Worm (Caenorhabditis elegans) whole organism, young adult: Measurements from ENCODE around the gene F35A5.8.

Experiments used
- B0019.2 ChIP-seq: fragments of 200-800 bp; sonication (Bioruptor generic); conservative IDR thresholded peaks from 2 replicates; pipeline ENCODE4 v1.3.6; 2022; ENCODE audit warnings: missing genetic modification reagents, missing genetic modification characterization, missing compliant biosample characterization
- B0035.1 ChIP-seq: sonication (generic microtip); optimal IDR thresholded peaks from 2 replicates; lab custom pipeline; 2016; ENCODE audit warnings: missing genetic modification characterization, mild to moderate bottlenecking, missing compliant biosample characterization, missing genotype, missing genetic modification reagents
- B0261.1 ChIP-seq: sonication (generic microtip); optimal IDR thresholded peaks from 2 replicates; lab custom pipeline; 2016; ENCODE audit warnings: mild to moderate bottlenecking, missing genetic modification characterization, moderate library complexity, missing compliant biosample characterization
- B0336.3 ChIP-seq: fragments of 200-800 bp; sonication (Bioruptor generic); IDR thresholded peaks from 2 replicates; pipeline ENCODE4 v1.3.6; 2022; ENCODE audit warnings: missing genetic modification characterization, missing compliant biosample characterization
- F22D6.2 ChIP-seq: sonication (generic microtip); optimal IDR thresholded peaks from 2 replicates; lab custom pipeline; 2016; ENCODE audit warnings: mild to moderate bottlenecking, missing genetic modification characterization, missing compliant biosample characterization
- F23B12.7 ChIP-seq: sonication (generic microtip); optimal IDR thresholded peaks from 2 replicates; lab custom pipeline; 2017; ENCODE audit warnings: missing genetic modification characterization, mild to moderate bottlenecking, missing compliant biosample characterization, antibody characterized with exemption, moderate library complexity; ENCODE audit not compliant: insufficient read depth
- F37B4.10 ChIP-seq: fragments of 200-800 bp; sonication (Bioruptor generic); IDR thresholded peaks from 2 replicates; pipeline ENCODE4 v1.3.6; 2022; ENCODE audit warnings: missing genetic modification characterization, missing compliant biosample characterization
- F57A8.1 ChIP-seq: fragments of 200-800 bp; sonication (Bioruptor generic); optimal IDR thresholded peaks from 2 replicates; lab custom pipeline; 2018; ENCODE audit warnings: mild to moderate bottlenecking, missing genetic modification characterization, moderate library complexity, missing compliant biosample characterization
- Y53G8AR.9 ChIP-seq: fragments of 200-800 bp; sonication (Bioruptor generic); conservative IDR thresholded peaks from 2 replicates; pipeline ENCODE4 v1.3.6; 2022; ENCODE audit warnings: missing genetic modification reagents, missing genetic modification characterization, missing compliant biosample characterization
- Y56A3A.18 ChIP-seq: fragments of 200-800 bp; sonication (Bioruptor generic); IDR thresholded peaks from 2 replicates; pipeline ENCODE4 v1.3.6; 2022; ENCODE audit warnings: missing genetic modification reagents, missing genetic modification characterization, missing compliant biosample characterization
- ZK185.1 ChIP-seq: sonication (generic microtip); optimal IDR thresholded peaks from 2 replicates; lab custom pipeline; 2016; ENCODE audit warnings: mild to moderate bottlenecking, missing genetic modification characterization, missing compliant biosample characterization; ENCODE audit not compliant: poor library complexity, severe bottlenecking
- ama-1 ChIP-seq, 3 experiments: fragments of 150-350 bp in 1 of 3; sonication (generic microtip) in 2 of 3; optimal IDR thresholded peaks; 2 replicates each; lab custom pipeline; 2014 to 2018; ENCODE audit warnings: missing biosample characterization in 2 of 3, missing genetic modification characterization in 2 of 3, missing genetic modification reagents in 2 of 3
- aptf-2 ChIP-seq: fragments of 200-800 bp; sonication (Bioruptor generic); conservative IDR thresholded peaks from 2 replicates; pipeline ENCODE4 v1.3.6; 2022; ENCODE audit warnings: missing genetic modification reagents, missing genetic modification characterization, missing compliant biosample characterization
- attf-5 ChIP-seq: fragments of 200-800 bp; sonication (Bioruptor generic); optimal IDR thresholded peaks from 2 replicates; lab custom pipeline; 2018; ENCODE audit warnings: mild to moderate bottlenecking, missing genetic modification characterization, missing compliant biosample characterization
- ceh-40 ChIP-seq: fragments of 200-800 bp; sonication (Bioruptor generic); IDR thresholded peaks from 2 replicates; pipeline ENCODE4 v1.3.6; 2022; ENCODE audit warnings: missing genetic modification characterization, missing compliant biosample characterization
- ceh-58 ChIP-seq: fragments of 200-800 bp; sonication (Bioruptor generic); IDR thresholded peaks from 2 replicates; pipeline ENCODE4 v1.3.6; 2022; ENCODE audit warnings: missing genetic modification characterization, missing compliant biosample characterization
- ceh-79 ChIP-seq: sonication (generic microtip); optimal IDR thresholded peaks from 2 replicates; lab custom pipeline; 2017; ENCODE audit warnings: mild to moderate bottlenecking, missing genetic modification characterization, missing compliant biosample characterization
- ceh-91 ChIP-seq: fragments of 200-800 bp; sonication (Bioruptor generic); IDR thresholded peaks from 2 replicates; pipeline ENCODE4 v1.3.6; 2022; ENCODE audit warnings: missing genetic modification reagents, missing genetic modification characterization, missing compliant biosample characterization
- efl-1 ChIP-seq: fragments of 150-350 bp; optimal IDR thresholded peaks from 2 replicates; lab custom pipeline; 2014; ENCODE audit warnings: missing biosample characterization, missing genetic modification reagents, missing genetic modification characterization
- egl-18 ChIP-seq: fragments of 200-800 bp; sonication (Bioruptor generic); IDR thresholded peaks from 2 replicates; pipeline ENCODE4 v1.3.6; 2022; ENCODE audit warnings: missing genetic modification reagents, missing genetic modification characterization, missing compliant biosample characterization
- egl-44 ChIP-seq: fragments of 200-800 bp; sonication (Bioruptor generic); IDR thresholded peaks from 2 replicates; pipeline ENCODE4 v1.3.6; 2022; ENCODE audit warnings: missing genetic modification reagents, missing genetic modification characterization, missing compliant biosample characterization
- egrh-3 ChIP-seq: fragments of 200-800 bp; sonication (Bioruptor generic); IDR thresholded peaks from 2 replicates; pipeline ENCODE4 v1.3.6; 2022; ENCODE audit warnings: missing genetic modification reagents, missing genetic modification characterization, missing compliant biosample characterization
- ekl-4 ChIP-seq: fragments of 200-800 bp; sonication (Bioruptor generic); IDR thresholded peaks from 2 replicates; pipeline ENCODE4 v1.3.6; 2022; ENCODE audit warnings: missing genetic modification reagents, missing genetic modification characterization, missing compliant biosample characterization
- fkh-3 ChIP-seq: sonication (generic microtip); optimal IDR thresholded peaks from 2 replicates; lab custom pipeline; 2016; ENCODE audit warnings: mild to moderate bottlenecking, missing genetic modification characterization, missing compliant biosample characterization
- him-1 ChIP-seq: sonication (generic microtip); optimal IDR thresholded peaks from 2 replicates; lab custom pipeline; 2016; ENCODE audit warnings: missing genotype, missing genetic modification reagents, missing genetic modification characterization, missing compliant biosample characterization
- hlh-26 ChIP-seq: fragments of 200-800 bp; sonication (Bioruptor generic); conservative IDR thresholded peaks from 2 replicates; pipeline ENCODE4 v1.3.6; 2022; ENCODE audit warnings: missing genetic modification reagents, missing genetic modification characterization, missing compliant biosample characterization
- hmg-20 ChIP-seq: fragments of 200-800 bp; sonication (Bioruptor generic); IDR thresholded peaks from 2 replicates; pipeline ENCODE4 v1.3.6; 2022; ENCODE audit warnings: missing genetic modification reagents, missing genetic modification characterization, missing compliant biosample characterization
- lin-35 ChIP-seq, 3 experiments: fragments of 150-350 bp in 2 of 3; sonication (generic microtip) in 1 of 3; optimal IDR thresholded peaks; 2 replicates each; lab custom pipeline; 2014 to 2018; ENCODE audit warnings: missing biosample characterization in 3 of 3, missing genetic modification characterization in 3 of 3, missing genetic modification reagents in 3 of 3
- lsy-27 ChIP-seq: sonication (generic microtip); optimal IDR thresholded peaks from 2 replicates; lab custom pipeline; 2017; ENCODE audit warnings: missing genetic modification characterization, mild to moderate bottlenecking, missing compliant biosample characterization, antibody characterized with exemption, missing genotype, borderline replicate concordance; ENCODE audit not compliant: insufficient read depth
- madf-3 ChIP-seq: fragments of 200-800 bp; sonication (Bioruptor generic); IDR thresholded peaks from 2 replicates; pipeline ENCODE4 v1.3.6; 2022; ENCODE audit warnings: missing genetic modification reagents, missing genetic modification characterization, missing compliant biosample characterization
- madf-8 ChIP-seq: fragments of 200-800 bp; sonication (Bioruptor generic); conservative IDR thresholded peaks from 2 replicates; pipeline ENCODE4 v1.3.6; 2022; ENCODE audit warnings: missing genetic modification reagents, missing genetic modification characterization, missing compliant biosample characterization
- mes-4 ChIP-seq: sonication (generic microtip); optimal IDR thresholded peaks from 2 replicates; lab custom pipeline; 2016; ENCODE audit warnings: missing genotype, missing genetic modification characterization, missing compliant biosample characterization
- nhr-179 ChIP-seq: sonication (generic microtip); optimal IDR thresholded peaks from 2 replicates; lab custom pipeline; 2016; ENCODE audit warnings: mild to moderate bottlenecking, missing genetic modification characterization, missing compliant biosample characterization
- pbrm-1 ChIP-seq: fragments of 200-800 bp; sonication (Bioruptor generic); IDR thresholded peaks from 2 replicates; pipeline ENCODE4 v1.3.6; 2022; ENCODE audit warnings: missing genetic modification reagents, missing genetic modification characterization, missing compliant biosample characterization
- pha-4 ChIP-seq: fragments of 150-350 bp; sonication (generic microtip); optimal IDR thresholded peaks from 2 replicates; lab custom pipeline; 2014; ENCODE audit warnings: missing biosample characterization, missing genetic modification reagents, missing genetic modification characterization
- rcor-1 ChIP-seq: fragments of 200-800 bp; sonication (Bioruptor generic); IDR thresholded peaks from 2 replicates; pipeline ENCODE4 v1.3.6; 2022; ENCODE audit warnings: missing genetic modification reagents, missing genetic modification characterization, missing compliant biosample characterization
- rec-8 ChIP-seq, 2 experiments: sonication (generic microtip); optimal IDR thresholded peaks; 2 replicates each; lab custom pipeline; 2016; ENCODE audit warnings: mild to moderate bottlenecking in 2 of 2, missing genetic modification characterization in 2 of 2, missing genetic modification reagents in 2 of 2, missing genotype in 2 of 2, missing biosample characterization in 1 of 2, missing compliant biosample characterization in 1 of 2, moderate library complexity in 1 of 2
- repo-1 ChIP-seq: sonication (generic microtip); optimal IDR thresholded peaks from 2 replicates; lab custom pipeline; 2017; ENCODE audit warnings: mild to moderate bottlenecking, missing genetic modification characterization, missing compliant biosample characterization
- sea-2 ChIP-seq: fragments of 200-800 bp; sonication (Bioruptor generic); IDR thresholded peaks from 2 replicates; pipeline ENCODE4 v1.3.6; 2022; ENCODE audit warnings: missing genetic modification characterization, missing compliant biosample characterization
- tlf-1 ChIP-seq: fragments of 200-800 bp; sonication (Bioruptor generic); optimal IDR thresholded peaks from 2 replicates; lab custom pipeline; 2018; ENCODE audit warnings: mild to moderate bottlenecking, missing genetic modification characterization, missing compliant biosample characterization
- zfh-2 ChIP-seq: fragments of 200-800 bp; sonication (Bioruptor generic); conservative IDR thresholded peaks from 2 replicates; pipeline ENCODE4 v1.3.6; 2022; ENCODE audit warnings: missing genetic modification reagents, missing genetic modification characterization, missing compliant biosample characterization
- ztf-25 ChIP-seq: fragments of 200-800 bp; sonication (Bioruptor generic); IDR thresholded peaks from 2 replicates; pipeline ENCODE4 v1.3.6; 2022; ENCODE audit warnings: missing genetic modification reagents, missing genetic modification characterization, missing compliant biosample characterization
- ztf-26 ChIP-seq: sonication (generic microtip); optimal IDR thresholded peaks from 2 replicates; lab custom pipeline; 2017; ENCODE audit warnings: missing genetic modification characterization, missing compliant biosample characterization
- ztf-28 ChIP-seq: fragments of 200-800 bp; sonication (Bioruptor generic); IDR thresholded peaks from 2 replicates; pipeline ENCODE4 v1.3.6; 2022; ENCODE audit warnings: missing genetic modification reagents, missing genetic modification characterization, missing compliant biosample characterization

F35A5.8 gene

ce11 chrX:3764295-3764694, 39.0 kb downstream of the F35A5.8 start, which contains the start of gene F47B7.3:
Gene F47B7.3, minus strand, starts transcription at chrX:3764395.
- no peak for TF ChIP-seq F23B12.7 (tag; lab: Kevin White, UChicago)
- TF ChIP-seq Y53G8AR.9 (GFP tag; lab: Robert Waterston, UW): no peak
- TF ChIP-seq hlh-26: no peak
- no peak for TF ChIP-seq rec-8 (tag; optimal IDR thresholded peaks at IDR 0.05; lab: Kevin White, UChicago)
- TF ChIP-seq B0035.1 (tag; lab: Kevin White, UChicago): no peak
- TF ChIP-seq ztf-26: no peak
- no peak for TF ChIP-seq him-1 (tag; lab: Kevin White, UChicago)
- no peak for TF ChIP-seq nhr-179 (tag; lab: Kevin White, UChicago)
- TF ChIP-seq F37B4.10 (GFP tag; lab: Robert Waterston, UW): no peak
- no peak for TF ChIP-seq tlf-1 (GFP tag; lab: Kevin White, UChicago)
- TF ChIP-seq egl-18: no peak
- TF ChIP-seq mes-4 (tag; lab: Kevin White, UChicago): no peak
- TF ChIP-seq F57A8.1: no peak
- no peak for TF ChIP-seq F22D6.2 (tag; lab: Kevin White, UChicago)
- no peak for TF ChIP-seq lin-35 (GFP tag; optimal IDR thresholded peaks at IDR 0.05; lab: Kevin White, UChicago)
- no peak for TF ChIP-seq rcor-1 (GFP tag; lab: Robert Waterston, UW)
- TF ChIP-seq, all 124 proteins: peak for 0

ce11 chrX:3762410-3762809, 40.9 kb downstream of the F35A5.8 start, which contains the start of gene T14G12.11:
Gene T14G12.11, minus strand, starts transcription at chrX:3762547.
- TF ChIP-seq hmg-20 (no peak), ceh-91 (no peak), egl-18 (no peak), B0336.3 (GFP tag; lab: Robert Waterston, UW) (no peak), ama-1 (optimal IDR thresholded peaks at IDR 0.05; lab: Kevin White, UChicago) (no peak), ama-1 (GFP tag; optimal IDR thresholded peaks at IDR 0.05; lab: Kevin White, UChicago) (no peak), B0019.2 (no peak), attf-5 (GFP tag; lab: Kevin White, UChicago) (no peak), pbrm-1 (GFP tag; lab: Robert Waterston, UW) (no peak), ZK185.1 (tag; lab: Kevin White, UChicago) (no peak), repo-1 (tag; lab: Kevin White, UChicago) (no peak), lin-35 (GFP tag; optimal IDR thresholded peaks at IDR 0.05; lab: Kevin White, UChicago) (no peak), nhr-179 (tag; lab: Kevin White, UChicago) (no peak), rec-8 (tag; optimal IDR thresholded peaks at IDR 0.05; lab: Kevin White, UChicago) (no peak), pha-4 (tag; lab: Kevin White, UChicago) (no peak), efl-1 (GFP tag; lab: Kevin White, UChicago) (no peak), Y56A3A.18 (GFP tag; lab: Robert Waterston, UW) (no peak), ceh-79 (tag; lab: Kevin White, UChicago) (no peak), ekl-4 (GFP tag; lab: Robert Waterston, UW) (no peak), lsy-27 (tag; lab: Kevin White, UChicago) (no peak)

- TF ChIP-seq ztf-28 (no peak), madf-8 (no peak), tlf-1 (GFP tag; lab: Kevin White, UChicago) (no peak), egrh-3 (no peak), fkh-3 (tag; lab: Kevin White, UChicago) (no peak), hmg-20 (no peak), egl-44 (GFP tag; lab: Robert Waterston, UW) (peak; percentile 64; the same call in 1 of the 2 replicates), aptf-2 (GFP tag; lab: Robert Waterston, UW) (no peak), B0261.1 (tag; lab: Kevin White, UChicago) (no peak), ekl-4 (GFP tag; lab: Robert Waterston, UW) (0 out of 2 replicates have a peak, but pooled peaks have one; percentile 18), mes-4 (tag; lab: Kevin White, UChicago) (no peak), zfh-2 (GFP tag; lab: Robert Waterston, UW) (peak; percentile 37; the same call in 1 of the 2 replicates), madf-3 (GFP tag; lab: Robert Waterston, UW) (0 out of 2 replicates have a peak, but pooled peaks have one; percentile 44), ztf-25 (GFP tag; lab: Robert Waterston, UW) (no peak), ceh-40 (GFP tag; lab: Robert Waterston, UW) (no peak), ceh-58 (GFP tag; lab: Robert Waterston, UW) (no peak), sea-2 (GFP tag; lab: Robert Waterston, UW) (0 out of 2 replicates have a peak, but pooled peaks have one; percentile 42)
These were observed 43.4 kb downstream of the F35A5.8 start for ce11 chrX:3759820-3760219.
